Fruit fly (Drosophila melanogaster) whole organism, prepupa: ENCODE measurements around the gene CG10651.

ENCODE experiments used
- Hr38 ChIP-seq: sonication (Bioruptor generic); optimal IDR thresholded peaks from 2 replicates; lab custom pipeline; 2016; ENCODE audit warnings: missing biosample characterization, missing genetic modification characterization
- Lpt ChIP-seq: fragments of 200-800 bp; sonication (Bioruptor generic); optimal IDR thresholded peaks from 3 replicates; lab custom pipeline; 2016; ENCODE audit warnings: missing biosample characterization, missing genetic modification characterization
- fd85E ChIP-seq: fragments of 200-800 bp; sonication (Bioruptor generic); optimal IDR thresholded peaks from 3 replicates; lab custom pipeline; 2016; ENCODE audit warnings: missing biosample characterization, missing genetic modification characterization

DNA sequence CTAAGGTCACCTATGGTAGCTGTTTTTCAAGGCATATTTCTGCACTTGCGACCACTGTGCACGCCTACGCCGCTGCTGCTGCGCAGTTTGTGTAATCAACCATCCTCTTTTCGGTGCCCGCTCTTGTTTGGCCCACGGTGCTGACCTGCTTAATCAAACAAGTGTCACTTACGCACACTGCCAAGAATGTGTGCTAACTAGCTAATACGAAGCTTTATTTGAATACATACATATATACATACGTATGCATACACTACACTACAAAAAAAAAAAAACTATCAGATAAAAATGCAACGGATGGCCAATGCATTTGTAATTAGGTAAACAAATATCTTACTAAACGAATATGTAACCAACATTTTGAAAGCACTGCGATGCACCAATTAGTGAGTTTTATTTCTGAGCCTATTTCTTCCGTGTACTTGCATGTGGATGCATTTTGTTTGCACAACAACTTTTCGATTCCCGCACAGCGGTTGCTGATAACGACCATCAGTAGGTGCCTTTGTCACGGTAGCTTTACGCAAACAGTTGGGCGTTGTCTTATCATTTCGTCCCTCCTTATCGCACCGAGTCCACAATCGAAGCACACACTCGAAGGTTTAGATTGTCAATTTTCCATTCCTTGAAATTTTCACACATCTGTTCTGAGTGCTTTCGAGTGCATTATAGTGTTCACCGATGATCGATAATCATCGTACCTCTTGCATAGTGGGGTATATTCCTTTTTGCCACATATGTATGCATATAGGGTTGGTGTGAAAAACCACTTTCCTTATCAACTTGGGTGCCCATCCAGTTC lies 48.2 kb downstream of the CG10651 start:
- TF ChIP-seq Lpt (GFP tag; lab: Kevin White, UChicago): peak; percentile 93
- peak; percentile 64 for TF ChIP-seq fd85E (GFP tag; lab: Kevin White, UChicago)
- TF ChIP-seq Hr38 (GFP tag; lab: Kevin White, UChicago): no peak
